Worm (Caenorhabditis elegans) whole organism, young adult: Measurements from ENCODE around the gene ocr-4.

Experiments used
- athp-1 ChIP-seq: sonication (generic microtip); optimal IDR thresholded peaks from 2 replicates; lab custom pipeline; 2017; ENCODE audit warnings: mild to moderate bottlenecking, missing genetic modification characterization, missing compliant biosample characterization
- dox-1 ChIP-seq: fragments of 200-800 bp; sonication (Bioruptor generic); IDR thresholded peaks from 2 replicates; pipeline ENCODE4 v1.3.6; 2022; ENCODE audit warnings: missing genetic modification reagents, missing genetic modification characterization, missing compliant biosample characterization
- lag-1 ChIP-seq: fragments of 200-800 bp; sonication (Bioruptor generic); IDR thresholded peaks from 2 replicates; pipeline ENCODE4 v1.3.6; 2022; ENCODE audit warnings: missing genetic modification reagents, missing genetic modification characterization, missing compliant biosample characterization
- lsy-27 ChIP-seq: sonication (generic microtip); optimal IDR thresholded peaks from 2 replicates; lab custom pipeline; 2017; ENCODE audit warnings: missing genetic modification characterization, mild to moderate bottlenecking, missing compliant biosample characterization, antibody characterized with exemption, missing genotype, borderline replicate concordance; ENCODE audit not compliant: insufficient read depth
- sdz-38 ChIP-seq: sonication (generic microtip); optimal IDR thresholded peaks from 2 replicates; lab custom pipeline; 2016; ENCODE audit warnings: missing genotype, missing genetic modification characterization, missing compliant biosample characterization
- ztf-25 ChIP-seq: fragments of 200-800 bp; sonication (Bioruptor generic); IDR thresholded peaks from 2 replicates; pipeline ENCODE4 v1.3.6; 2022; ENCODE audit warnings: missing genetic modification reagents, missing genetic modification characterization, missing compliant biosample characterization

- no peak for TF ChIP-seq dox-1 (GFP tag; lab: Robert Waterston, UW)
- no peak for TF ChIP-seq athp-1 (tag; lab: Kevin White, UChicago)
- no peak for TF ChIP-seq lag-1 (GFP tag; lab: Robert Waterston, UW)
- TF ChIP-seq ztf-25 (GFP tag; lab: Robert Waterston, UW) = no peak
- TF ChIP-seq sdz-38 (tag; lab: Kevin White, UChicago) = no peak
- no peak for TF ChIP-seq lsy-27 (tag; lab: Kevin White, UChicago)
Measured at ce11 chrIV:7312620-7313194, 19.9 kb downstream of the ocr-4 start.
